Worm (Caenorhabditis elegans) whole organism, L2 larva: ENCODE data around the gene ragc-1.

Source experiments
- R02D3.7 ChIP-seq: fragments of 150-350 bp; optimal IDR thresholded peaks from 2 replicates; lab custom pipeline; 2014; ENCODE audit warnings: missing biosample characterization, missing genetic modification characterization
- ZK546.5 ChIP-seq: sonication (generic microtip); optimal IDR thresholded peaks from 2 replicates; lab custom pipeline; 2017; ENCODE audit warnings: missing biosample characterization, missing genetic modification characterization
- ama-1 ChIP-seq: fragments of 150-350 bp; optimal IDR thresholded peaks from 2 replicates; lab custom pipeline; 2018; ENCODE audit warnings: inconsistent platforms
- egl-27 ChIP-seq: sonication (generic microtip); optimal IDR thresholded peaks from 3 replicates; lab custom pipeline; 2017; ENCODE audit warnings: missing biosample characterization, missing genetic modification reagents, missing genetic modification characterization
- lin-11 ChIP-seq: fragments of 150-350 bp; sonication (generic microtip); optimal IDR thresholded peaks from 2 replicates; lab custom pipeline; 2014; ENCODE audit warnings: missing biosample characterization, missing genetic modification characterization, inconsistent platforms, mixed read lengths
- lin-13 ChIP-seq: fragments of 150-350 bp; optimal IDR thresholded peaks from 2 replicates; lab custom pipeline; 2014; ENCODE audit warnings: missing biosample characterization, missing genetic modification reagents, missing genetic modification characterization
- unc-62 ChIP-seq: fragments of 150-350 bp; optimal IDR thresholded peaks from 2 replicates; lab custom pipeline; 2014; ENCODE audit warnings: missing biosample characterization, missing genetic modification reagents, missing genetic modification characterization
- ztf-11 ChIP-seq: sonication (generic microtip); optimal IDR thresholded peaks from 2 replicates; lab custom pipeline; 2017; ENCODE audit warnings: missing biosample characterization, missing genetic modification characterization

ce11 chrIV:11649031-11649430 lies 44.3 kb upstream of the ragc-1 start, which contains the start of gene ZK809.8:
- no peak for TF ChIP-seq ztf-11
- TF ChIP-seq egl-27 (tag; lab: Kevin White, UChicago) = no peak
- TF ChIP-seq lin-11 (tag; lab: Kevin White, UChicago) = no peak
- no peak for TF ChIP-seq lin-13 (GFP tag; lab: Kevin White, UChicago)
- no peak for TF ChIP-seq R02D3.7 (tag; lab: Kevin White, UChicago)
- TF ChIP-seq unc-62 (GFP tag; lab: Kevin White, UChicago) = no peak
- TF ChIP-seq ZK546.5 = no peak
- no peak for TF ChIP-seq ama-1 (lab: Kevin White, UChicago)
